Fruit fly (Drosophila melanogaster) whole organism, embryonic: ENCODE measurements around the gene Mo25.

Source experiments
- CG10274 ChIP-seq: fragments of 200-800 bp; sonication (Bioruptor generic); optimal IDR thresholded peaks from 3 replicates; lab custom pipeline; 2017; ENCODE audit warnings: missing biosample characterization, mild to moderate bottlenecking, missing genetic modification characterization
- CG11696 ChIP-seq: fragments of 200-800 bp; sonication (Bioruptor generic); IDR thresholded peaks from 2 replicates; pipeline ENCODE4 v1.3.6; 2022; ENCODE audit warnings: missing biosample characterization, missing genetic modification characterization
- CG11723 ChIP-seq: fragments of 200-800 bp; sonication (Bioruptor generic); optimal IDR thresholded peaks from 2 replicates; lab custom pipeline; 2017; ENCODE audit warnings: missing biosample characterization, mild to moderate bottlenecking, missing genetic modification characterization
- CG12219 ChIP-seq: fragments of 200-800 bp; sonication (Bioruptor generic); optimal IDR thresholded peaks from 3 replicates; lab custom pipeline; 2018; ENCODE audit warnings: missing biosample characterization, mild to moderate bottlenecking, missing genetic modification characterization
- CG12769 ChIP-seq: fragments of 200-800 bp; sonication (Bioruptor generic); optimal IDR thresholded peaks from 2 replicates; lab custom pipeline; 2019; ENCODE audit warnings: missing biosample characterization, mild to moderate bottlenecking, missing genetic modification characterization, moderate library complexity
- CG1529 ChIP-seq: fragments of 200-800 bp; sonication (Bioruptor generic); optimal IDR thresholded peaks from 3 replicates; lab custom pipeline; 2018; ENCODE audit warnings: missing biosample characterization, missing genetic modification characterization
- CG30431 ChIP-seq: fragments of 200-800 bp; sonication (Bioruptor generic); optimal IDR thresholded peaks from 2 replicates; lab custom pipeline; 2017; ENCODE audit warnings: missing biosample characterization, missing genetic modification characterization
- CG33557 ChIP-seq: fragments of 200-800 bp; sonication (Bioruptor generic); optimal IDR thresholded peaks from 2 replicates; lab custom pipeline; 2019; ENCODE audit warnings: missing biosample characterization, mild to moderate bottlenecking, missing genetic modification characterization, moderate library complexity
- CG42726 ChIP-seq: fragments of 200-800 bp; sonication (Bioruptor generic); IDR thresholded peaks from 2 replicates; pipeline ENCODE4 v1.3.6; 2022; ENCODE audit warnings: missing biosample characterization, missing genetic modification characterization; ENCODE audit not compliant: partially characterized antibody
- CG43689 ChIP-seq: fragments of 200-800 bp; sonication (Bioruptor generic); IDR thresholded peaks from 2 replicates; pipeline ENCODE4 v1.3.6; 2022; ENCODE audit warnings: missing biosample characterization, missing genetic modification characterization
- CG4820 ChIP-seq: fragments of 200-800 bp; sonication (Bioruptor generic); optimal IDR thresholded peaks from 3 replicates; lab custom pipeline; 2016; ENCODE audit warnings: missing biosample characterization, missing genetic modification characterization
- CG5180 ChIP-seq: fragments of 200-800 bp; sonication (Bioruptor generic); optimal IDR thresholded peaks from 3 replicates; lab custom pipeline; 2017; ENCODE audit warnings: missing biosample characterization, missing genetic modification characterization, mild to moderate bottlenecking, moderate library complexity, missing genetic modification reagents
- CG6175 ChIP-seq: fragments of 200-800 bp; sonication (Bioruptor generic); IDR thresholded peaks from 3 replicates; pipeline ENCODE4 v1.3.6; 2022; ENCODE audit warnings: missing biosample characterization, missing genetic modification characterization
- CG9609 ChIP-seq: fragments of 200-800 bp; sonication (Bioruptor generic); optimal IDR thresholded peaks from 3 replicates; lab custom pipeline; 2016; ENCODE audit warnings: missing biosample characterization, missing genetic modification characterization
- CG9797 ChIP-seq: fragments of 200-800 bp; sonication (Bioruptor generic); optimal IDR thresholded peaks from 3 replicates; lab custom pipeline; 2018; ENCODE audit warnings: missing biosample characterization, mild to moderate bottlenecking, missing genetic modification characterization
- Doc2 ChIP-seq: fragments of 200-800 bp; sonication (Bioruptor generic); IDR thresholded peaks from 2 replicates; pipeline ENCODE4 v1.3.6; 2022; ENCODE audit warnings: missing biosample characterization, missing genetic modification characterization
- Ets97D ChIP-seq: fragments of 200-800 bp; sonication (Bioruptor generic); optimal IDR thresholded peaks from 3 replicates; lab custom pipeline; 2016; ENCODE audit warnings: missing biosample characterization, missing genetic modification characterization
- Fer1 ChIP-seq: fragments of 200-800 bp; sonication (Bioruptor generic); optimal IDR thresholded peaks from 2 replicates; lab custom pipeline; 2017; ENCODE audit warnings: missing biosample characterization, mild to moderate bottlenecking, missing genetic modification characterization
- Hmx ChIP-seq: fragments of 200-800 bp; sonication (Bioruptor generic); optimal IDR thresholded peaks from 2 replicates; lab custom pipeline; 2016; ENCODE audit warnings: missing biosample characterization, missing genetic modification characterization
- Hr51 ChIP-seq, 2 experiments: fragments of 200-800 bp; sonication (Bioruptor generic); optimal IDR thresholded peaks; 2 replicates in 1 of 2; 3 replicates in 1 of 2; lab custom pipeline; 2016 to 2018; ENCODE audit warnings: missing biosample characterization in 2 of 2, missing genetic modification characterization in 2 of 2, mild to moderate bottlenecking in 1 of 2, moderate library complexity in 1 of 2
- Max ChIP-seq: fragments of 200-800 bp; sonication (Bioruptor generic); optimal IDR thresholded peaks from 2 replicates; lab custom pipeline; 2016; ENCODE audit warnings: missing biosample characterization, mild to moderate bottlenecking, missing genetic modification characterization
- Med ChIP-seq: fragments of 200-800 bp; sonication (Bioruptor generic); peaks from one replicate; lab custom pipeline; 2016; ENCODE audit warnings: missing biosample characterization, missing genetic modification characterization, mild to moderate bottlenecking, inconsistent platforms, moderate library complexity
- NK7.1 ChIP-seq: fragments of 200-800 bp; sonication (Bioruptor generic); optimal IDR thresholded peaks from 3 replicates; lab custom pipeline; 2016; ENCODE audit warnings: missing biosample characterization, missing genetic modification characterization
- Nf-YC ChIP-seq: fragments of 200-800 bp; optimal IDR thresholded peaks from 3 replicates; lab custom pipeline; 2019; ENCODE audit warnings: missing biosample characterization, mild to moderate bottlenecking, missing genetic modification characterization, moderate library complexity
- Sox100B ChIP-seq: fragments of 200-800 bp; sonication (Bioruptor generic); optimal IDR thresholded peaks from 3 replicates; lab custom pipeline; 2018; ENCODE audit warnings: missing biosample characterization, mild to moderate bottlenecking, missing genetic modification characterization
- Xrp1 ChIP-seq: fragments of 200-800 bp; sonication (Bioruptor generic); IDR thresholded peaks from 2 replicates; pipeline ENCODE4 v1.3.6; 2022; ENCODE audit warnings: missing biosample characterization, missing genetic modification characterization
- ato ChIP-seq: fragments of 200-800 bp; sonication (Bioruptor generic); IDR thresholded peaks from 2 replicates; pipeline ENCODE4 v1.3.6; 2022; ENCODE audit warnings: missing biosample characterization, missing genetic modification characterization; ENCODE audit not compliant: partially characterized antibody
- az2 ChIP-seq: fragments of 200-800 bp; sonication (Bioruptor generic); optimal IDR thresholded peaks from 3 replicates; lab custom pipeline; 2016; ENCODE audit warnings: missing biosample characterization, missing genetic modification characterization
- fd102C ChIP-seq: fragments of 200-800 bp; sonication (Bioruptor generic); optimal IDR thresholded peaks from 2 replicates; lab custom pipeline; 2018; ENCODE audit warnings: missing biosample characterization, mild to moderate bottlenecking, missing genetic modification characterization, moderate library complexity
- gce ChIP-seq: fragments of 200-800 bp; sonication (Bioruptor generic); IDR thresholded peaks from 3 replicates; pipeline ENCODE4 v1.3.6; 2022; ENCODE audit warnings: missing biosample characterization, missing genetic modification characterization
- hkb ChIP-seq, 2 experiments: fragments of 200-800 bp in 1 of 2; fragments of >200 bp in 1 of 2; sonication (Bioruptor generic) in 1 of 2; IDR thresholded peaks in 1 of 2; optimal IDR thresholded peaks in 1 of 2; 2 replicates each; pipeline versions ENCODE4 v1.3.6 to Lab custom; 2017 to 2022; ENCODE audit warnings: missing biosample characterization in 1 of 2, missing genetic modification characterization in 1 of 2
- ind ChIP-seq: fragments of 200-800 bp; sonication (Bioruptor generic); optimal IDR thresholded peaks from 3 replicates; lab custom pipeline; 2016; ENCODE audit warnings: missing biosample characterization, missing genetic modification characterization
- lbe ChIP-seq: fragments of 200-800 bp; sonication (Bioruptor generic); optimal IDR thresholded peaks from 2 replicates; lab custom pipeline; 2016; ENCODE audit warnings: missing biosample characterization, mild to moderate bottlenecking, missing genetic modification characterization
- lmd ChIP-seq: fragments of 200-800 bp; sonication (Bioruptor generic); IDR thresholded peaks from 2 replicates; pipeline ENCODE4 v1.3.6; 2022; ENCODE audit warnings: missing biosample characterization, missing genetic modification characterization
- repo ChIP-seq: fragments of 200-800 bp; sonication (Bioruptor generic); optimal IDR thresholded peaks from 2 replicates; lab custom pipeline; 2016; ENCODE audit warnings: missing biosample characterization, missing genetic modification characterization
- rib ChIP-seq: fragments of 200-800 bp; sonication (Bioruptor generic); IDR thresholded peaks from 2 replicates; pipeline ENCODE4 v1.3.6; 2022; ENCODE audit warnings: missing biosample characterization, missing genetic modification characterization
- so ChIP-seq: fragments of 200-800 bp; sonication (Bioruptor generic); IDR thresholded peaks from 3 replicates; pipeline ENCODE4 v1.3.6; 2022; ENCODE audit warnings: missing biosample characterization, missing genetic modification characterization
- sob ChIP-seq: fragments of 200-800 bp; sonication (Bioruptor generic); IDR thresholded peaks from 2 replicates; pipeline ENCODE4 v1.3.6; 2022; ENCODE audit warnings: missing biosample characterization, missing genetic modification characterization
- ssp ChIP-seq: fragments of 200-800 bp; sonication (Bioruptor generic); IDR thresholded peaks from 2 replicates; pipeline ENCODE4 v1.3.6; 2022; ENCODE audit warnings: missing biosample characterization, missing genetic modification characterization
- stwl ChIP-seq: fragments of 200-800 bp; sonication (Bioruptor generic); optimal IDR thresholded peaks from 3 replicates; lab custom pipeline; 2018; ENCODE audit warnings: missing biosample characterization, mild to moderate bottlenecking, missing genetic modification characterization, moderate library complexity
- tap ChIP-seq: fragments of 200-800 bp; optimal IDR thresholded peaks from 3 replicates; lab custom pipeline; 2019; ENCODE audit warnings: missing biosample characterization, mild to moderate bottlenecking, missing genetic modification characterization, moderate library complexity
- tna ChIP-seq: fragments of 200-800 bp; sonication (Bioruptor generic); IDR thresholded peaks from 2 replicates; pipeline ENCODE4 v1.3.6; 2022; ENCODE audit warnings: missing biosample characterization, missing genetic modification characterization; ENCODE audit not compliant: partially characterized antibody
- trh ChIP-seq: fragments of 200-800 bp; sonication (Bioruptor generic); optimal IDR thresholded peaks from 2 replicates; lab custom pipeline; 2016; ENCODE audit warnings: missing biosample characterization, missing genetic modification characterization
- ttk ChIP-seq: fragments of 200-800 bp; sonication (Bioruptor generic); IDR thresholded peaks from 2 replicates; pipeline ENCODE4 v2.1.2; 2022; ENCODE audit warnings: missing biosample characterization, missing genetic modification characterization
- vnd ChIP-seq: fragments of 200-800 bp; sonication (Bioruptor generic); IDR thresholded peaks from 3 replicates; pipeline ENCODE4 v1.3.6; 2022; ENCODE audit warnings: missing biosample characterization, missing genetic modification characterization; ENCODE audit not compliant: partially characterized antibody
- wdn ChIP-seq: fragments of 200-800 bp; sonication (Bioruptor generic); IDR thresholded peaks from 2 replicates; pipeline ENCODE4 v1.3.6; 2022; ENCODE audit warnings: missing biosample characterization, missing genetic modification characterization
- wor ChIP-seq: fragments of 200-800 bp; sonication (Bioruptor generic); IDR thresholded peaks from 2 replicates; pipeline ENCODE4 v1.3.6; 2022; ENCODE audit warnings: missing biosample characterization, missing genetic modification characterization
- zfh1 ChIP-seq: fragments of 200-800 bp; sonication (Bioruptor generic); IDR thresholded peaks from 3 replicates; pipeline ENCODE4 v1.3.6; 2022; ENCODE audit warnings: missing biosample characterization, missing genetic modification characterization
- zfh2 ChIP-seq: fragments of 200-800 bp; sonication (Bioruptor generic); optimal IDR thresholded peaks from 2 replicates; lab custom pipeline; 2016; ENCODE audit warnings: missing biosample characterization, missing genetic modification characterization

Gene Mo25

dm6 chr3L:16571014-16571738 lies 44.1 kb downstream of the Mo25 start (continued):
- no peak for TF ChIP-seq Hmx (GFP tag; lab: Kevin White, UChicago)
- TF ChIP-seq stwl (tag; lab: Kevin White, UChicago) = no peak
- TF ChIP-seq CG5180 (GFP tag; lab: Kevin White, UChicago) = no peak
- no peak for TF ChIP-seq tna (GFP tag; lab: Robert Waterston, UW)
- TF ChIP-seq CG12219 (GFP tag; lab: Kevin White, UChicago) = peak; percentile 17
- peak; percentile 44 for TF ChIP-seq ind (GFP tag; lab: Kevin White, UChicago)
- TF ChIP-seq zfh2 = peak; percentile 26
- no peak for TF ChIP-seq repo (GFP tag; lab: Kevin White, UChicago)
- TF ChIP-seq gce = no peak
- TF ChIP-seq az2 = peak; percentile 33
- peak; percentile 33 to 65 for TF ChIP-seq Hr51 (GFP tag; optimal IDR thresholded peaks at IDR 0.05; lab: Kevin White, UChicago)
- no peak for TF ChIP-seq ato (GFP tag; lab: Robert Waterston, UW)
- no peak for TF ChIP-seq Doc2 (GFP tag; lab: Robert Waterston, UW)
- TF ChIP-seq fd102C (GFP tag; lab: Kevin White, UChicago) = no peak
- TF ChIP-seq CG33557 = no peak
- no peak for TF ChIP-seq tap
- TF ChIP-seq NK7.1 (GFP tag; lab: Kevin White, UChicago) = no peak
- peak; percentile 53 for TF ChIP-seq Fer1
- no peak for TF ChIP-seq CG12769 (tag; lab: Kevin White, UChicago)
- peak; percentile 61; the same call in 1 of the 3 replicates for TF ChIP-seq so
- peak; percentile 70 for TF ChIP-seq sob (GFP tag; lab: Robert Waterston, UW)
- TF ChIP-seq hkb (optimal IDR thresholded peaks at IDR 0.05; lab: Kevin White, UChicago) = no peak
- peak; percentile 53 for TF ChIP-seq hkb (GFP tag; IDR thresholded peaks at IDR 0.05; lab: Robert Waterston, UW)
- no peak for TF ChIP-seq CG42726
- TF ChIP-seq CG11696 (GFP tag; lab: Robert Waterston, UW) = peak; percentile 22; the same call in 1 of the 2 replicates
- TF ChIP-seq wdn (GFP tag; lab: Robert Waterston, UW) = peak; percentile 45; the same call in 1 of the 2 replicates
- TF ChIP-seq CG4820 (GFP tag; lab: Kevin White, UChicago) = peak; percentile 11
- TF ChIP-seq CG1529 (GFP tag; lab: Kevin White, UChicago) = no peak
- TF ChIP-seq Ets97D = no peak
- peak; percentile 79 for TF ChIP-seq Med (GFP tag; lab: Kevin White, UChicago)
- TF ChIP-seq CG43689 (GFP tag; lab: Robert Waterston, UW) = 0 out of 2 replicates have a peak, but pooled peaks have one; percentile 7
- peak; percentile 38 for TF ChIP-seq Sox100B (GFP tag; lab: Kevin White, UChicago)
- no peak for TF ChIP-seq CG11723 (GFP tag; lab: Kevin White, UChicago)
- no peak for TF ChIP-seq wor (GFP tag; lab: Robert Waterston, UW)
- peak; percentile 21 for TF ChIP-seq CG9609 (GFP tag; lab: Kevin White, UChicago)
- no peak for TF ChIP-seq CG30431 (GFP tag; lab: Kevin White, UChicago)
- TF ChIP-seq ttk (GFP tag; lab: Robert Waterston, UW) = no peak
- 0 out of 2 replicates have a peak, but pooled peaks have one; percentile 30 for TF ChIP-seq rib
- no peak for TF ChIP-seq CG10274 (GFP tag; lab: Kevin White, UChicago)
- no peak for TF ChIP-seq lbe (GFP tag; lab: Kevin White, UChicago)
- peak; percentile 32 for TF ChIP-seq Nf-YC (tag; lab: Kevin White, UChicago)
- no peak for TF ChIP-seq trh (GFP tag; lab: Kevin White, UChicago)
- peak; percentile 75 for TF ChIP-seq lmd (GFP tag; lab: Robert Waterston, UW)
- TF ChIP-seq CG9797 (GFP tag; lab: Kevin White, UChicago) = no peak
- TF ChIP-seq Xrp1 (GFP tag; lab: Robert Waterston, UW) = peak; percentile 63
- TF ChIP-seq zfh1 (GFP tag; lab: Robert Waterston, UW) = peak; percentile 37; the same call in 1 of the 3 replicates
- no peak for TF ChIP-seq vnd
- TF ChIP-seq ssp (GFP tag; lab: Robert Waterston, UW) = no peak
- TF ChIP-seq CG6175 = no peak
- peak; percentile 28 for TF ChIP-seq Max (GFP tag; lab: Kevin White, UChicago)
